Worm (Caenorhabditis elegans) whole organism, young adult: ENCODE measurements around the gene F42G4.7.
"Not testable (repeated sequence)": the region's sequence is repeated elsewhere in the genome, so short reads cannot be mapped to it uniquely, and the experiment has no call there.

Experiments
- C06A6.2 ChIP-seq: fragments of 200-800 bp; sonication (Bioruptor generic); conservative IDR thresholded peaks from 2 replicates; pipeline ENCODE4 v1.3.6; 2022; ENCODE audit warnings: missing genetic modification characterization, missing compliant biosample characterization
- C17E4.6 ChIP-seq: fragments of 200-800 bp; sonication (Bioruptor generic); IDR thresholded peaks from 2 replicates; pipeline ENCODE4 v1.3.6; 2022; ENCODE audit warnings: missing genetic modification reagents, missing genetic modification characterization, missing compliant biosample characterization
- F33H1.4 ChIP-seq: fragments of 200-800 bp; sonication (Bioruptor generic); IDR thresholded peaks from 2 replicates; pipeline ENCODE4 v1.3.6; 2022; ENCODE audit warnings: missing genetic modification reagents, missing genetic modification characterization, missing compliant biosample characterization
- F39B2.1 ChIP-seq: fragments of 200-800 bp; sonication (Bioruptor generic); IDR thresholded peaks from 2 replicates; pipeline ENCODE4 v1.3.6; 2022; ENCODE audit warnings: missing genetic modification reagents, missing genetic modification characterization, missing compliant biosample characterization
- K11D2.4 ChIP-seq: fragments of 200-800 bp; sonication (Bioruptor generic); IDR thresholded peaks from 2 replicates; pipeline ENCODE4 v1.3.6; 2022; ENCODE audit warnings: missing genetic modification reagents, missing genetic modification characterization, missing compliant biosample characterization
- Y53G8AR.9 ChIP-seq: fragments of 200-800 bp; sonication (Bioruptor generic); conservative IDR thresholded peaks from 2 replicates; pipeline ENCODE4 v1.3.6; 2022; ENCODE audit warnings: missing genetic modification reagents, missing genetic modification characterization, missing compliant biosample characterization
- Y56A3A.18 ChIP-seq: fragments of 200-800 bp; sonication (Bioruptor generic); IDR thresholded peaks from 2 replicates; pipeline ENCODE4 v1.3.6; 2022; ENCODE audit warnings: missing genetic modification reagents, missing genetic modification characterization, missing compliant biosample characterization
- Y95B8A.8 ChIP-seq: fragments of 200-800 bp; sonication (Bioruptor generic); IDR thresholded peaks from 2 replicates; pipeline ENCODE4 v1.3.6; 2022; ENCODE audit warnings: missing genetic modification reagents, missing genetic modification characterization, missing compliant biosample characterization
- aptf-2 ChIP-seq: fragments of 200-800 bp; sonication (Bioruptor generic); conservative IDR thresholded peaks from 2 replicates; pipeline ENCODE4 v1.3.6; 2022; ENCODE audit warnings: missing genetic modification reagents, missing genetic modification characterization, missing compliant biosample characterization
- atf-7 ChIP-seq: sonication (generic microtip); optimal IDR thresholded peaks from 2 replicates; lab custom pipeline; 2017; ENCODE audit warnings: mild to moderate bottlenecking, missing genetic modification characterization, missing compliant biosample characterization
- cebp-1 ChIP-seq, 2 experiments: fragments of 200-800 bp in 1 of 2; sonication (Bioruptor generic) in 1 of 2; sonication (generic microtip) in 1 of 2; IDR thresholded peaks in 1 of 2; optimal IDR thresholded peaks in 1 of 2; 2 replicates each; pipeline versions ENCODE4 v1.3.6 to Lab custom; 2017 to 2022; ENCODE audit warnings: missing compliant biosample characterization in 2 of 2, missing genetic modification characterization in 2 of 2, mild to moderate bottlenecking in 1 of 2, missing genetic modification reagents in 1 of 2, moderate library complexity in 1 of 2
- ceh-100 ChIP-seq: fragments of 200-800 bp; sonication (Bioruptor generic); IDR thresholded peaks from 2 replicates; pipeline ENCODE4 v1.3.6; 2022; ENCODE audit warnings: missing genetic modification reagents, missing genetic modification characterization, missing compliant biosample characterization
- dox-1 ChIP-seq: fragments of 200-800 bp; sonication (Bioruptor generic); IDR thresholded peaks from 2 replicates; pipeline ENCODE4 v1.3.6; 2022; ENCODE audit warnings: missing genetic modification reagents, missing genetic modification characterization, missing compliant biosample characterization
- dpl-1 ChIP-seq: fragments of 150-350 bp; optimal IDR thresholded peaks from 2 replicates; lab custom pipeline; 2014; ENCODE audit warnings: missing biosample characterization, missing genetic modification reagents, missing genetic modification characterization
- egl-18 ChIP-seq: fragments of 200-800 bp; sonication (Bioruptor generic); IDR thresholded peaks from 2 replicates; pipeline ENCODE4 v1.3.6; 2022; ENCODE audit warnings: missing genetic modification reagents, missing genetic modification characterization, missing compliant biosample characterization
- egl-44 ChIP-seq: fragments of 200-800 bp; sonication (Bioruptor generic); IDR thresholded peaks from 2 replicates; pipeline ENCODE4 v1.3.6; 2022; ENCODE audit warnings: missing genetic modification reagents, missing genetic modification characterization, missing compliant biosample characterization
- ekl-4 ChIP-seq: fragments of 200-800 bp; sonication (Bioruptor generic); IDR thresholded peaks from 2 replicates; pipeline ENCODE4 v1.3.6; 2022; ENCODE audit warnings: missing genetic modification reagents, missing genetic modification characterization, missing compliant biosample characterization
- gei-17 ChIP-seq: fragments of 200-800 bp; sonication (Bioruptor generic); optimal IDR thresholded peaks from 2 replicates; lab custom pipeline; 2018; ENCODE audit warnings: mild to moderate bottlenecking, missing genetic modification characterization, missing compliant biosample characterization
- hmg-1.2 ChIP-seq: fragments of 200-800 bp; sonication (Bioruptor generic); IDR thresholded peaks from 2 replicates; pipeline ENCODE4 v1.3.6; 2022; ENCODE audit warnings: missing genetic modification reagents, missing genetic modification characterization, missing compliant biosample characterization
- hmg-20 ChIP-seq: fragments of 200-800 bp; sonication (Bioruptor generic); IDR thresholded peaks from 2 replicates; pipeline ENCODE4 v1.3.6; 2022; ENCODE audit warnings: missing genetic modification reagents, missing genetic modification characterization, missing compliant biosample characterization
- hsf-1 ChIP-seq: fragments of 200-800 bp; sonication (Bioruptor generic); IDR thresholded peaks from 2 replicates; pipeline ENCODE4 v1.3.6; 2022; ENCODE audit warnings: missing genetic modification reagents, missing genetic modification characterization, missing compliant biosample characterization
- lag-1 ChIP-seq: fragments of 200-800 bp; sonication (Bioruptor generic); IDR thresholded peaks from 2 replicates; pipeline ENCODE4 v1.3.6; 2022; ENCODE audit warnings: missing genetic modification reagents, missing genetic modification characterization, missing compliant biosample characterization
- let-526 ChIP-seq: fragments of 200-800 bp; sonication (Bioruptor generic); IDR thresholded peaks from 2 replicates; pipeline ENCODE4 v1.3.6; 2022; ENCODE audit warnings: missing genetic modification reagents, missing genetic modification characterization, missing compliant biosample characterization
- lin-26 ChIP-seq: fragments of 200-800 bp; sonication (Bioruptor generic); IDR thresholded peaks from 2 replicates; pipeline ENCODE4 v1.3.6; 2022; ENCODE audit warnings: missing genetic modification reagents, missing genetic modification characterization, missing compliant biosample characterization
- lin-40 ChIP-seq: sonication (generic microtip); optimal IDR thresholded peaks from 2 replicates; lab custom pipeline; 2016; ENCODE audit warnings: missing genetic modification characterization, mild to moderate bottlenecking, missing compliant biosample characterization, missing genotype, missing genetic modification reagents
- lin-54 ChIP-seq: fragments of 200-800 bp; sonication (Bioruptor generic); optimal IDR thresholded peaks from 2 replicates; lab custom pipeline; 2018; ENCODE audit warnings: mild to moderate bottlenecking, missing genetic modification characterization, missing compliant biosample characterization
- madf-3 ChIP-seq: fragments of 200-800 bp; sonication (Bioruptor generic); IDR thresholded peaks from 2 replicates; pipeline ENCODE4 v1.3.6; 2022; ENCODE audit warnings: missing genetic modification reagents, missing genetic modification characterization, missing compliant biosample characterization
- madf-6 ChIP-seq: fragments of 200-800 bp; sonication (Bioruptor generic); IDR thresholded peaks from 2 replicates; pipeline ENCODE4 v1.3.6; 2022; ENCODE audit warnings: missing genetic modification reagents, missing genetic modification characterization, missing compliant biosample characterization
- mcd-1 ChIP-seq: fragments of 200-800 bp; sonication (Bioruptor generic); IDR thresholded peaks from 2 replicates; pipeline ENCODE4 v1.3.6; 2022; ENCODE audit warnings: missing genetic modification reagents, missing genetic modification characterization, missing compliant biosample characterization
- nfyb-1 ChIP-seq: fragments of 200-800 bp; sonication (Bioruptor generic); IDR thresholded peaks from 2 replicates; pipeline ENCODE4 v1.3.6; 2022; ENCODE audit warnings: missing genetic modification reagents, missing genetic modification characterization, missing compliant biosample characterization
- nhr-80 ChIP-seq: sonication (generic microtip); optimal IDR thresholded peaks from 2 replicates; lab custom pipeline; 2016; ENCODE audit warnings: missing genetic modification characterization, missing compliant biosample characterization
- pbrm-1 ChIP-seq: fragments of 200-800 bp; sonication (Bioruptor generic); IDR thresholded peaks from 2 replicates; pipeline ENCODE4 v1.3.6; 2022; ENCODE audit warnings: missing genetic modification reagents, missing genetic modification characterization, missing compliant biosample characterization
- rcor-1 ChIP-seq: fragments of 200-800 bp; sonication (Bioruptor generic); IDR thresholded peaks from 2 replicates; pipeline ENCODE4 v1.3.6; 2022; ENCODE audit warnings: missing genetic modification reagents, missing genetic modification characterization, missing compliant biosample characterization
- rec-8 ChIP-seq, 2 experiments: sonication (generic microtip); optimal IDR thresholded peaks; 2 replicates each; lab custom pipeline; 2016; ENCODE audit warnings: mild to moderate bottlenecking in 2 of 2, missing genetic modification characterization in 2 of 2, missing genetic modification reagents in 2 of 2, missing genotype in 2 of 2, missing biosample characterization in 1 of 2, missing compliant biosample characterization in 1 of 2, moderate library complexity in 1 of 2
- snpc-4 ChIP-seq, 5 experiments: fragments of 150-350 bp in 1 of 5; sonication (generic microtip) in 4 of 5; optimal IDR thresholded peaks; 2 replicates each; lab custom pipeline; 2014 to 2018; ENCODE audit warnings: missing genetic modification characterization in 5 of 5, missing biosample characterization in 3 of 5, antibody characterized with exemption in 2 of 5, mild to moderate bottlenecking in 2 of 5, missing compliant biosample characterization in 2 of 5, missing genotype in 2 of 5, moderate library complexity in 2 of 5, missing genetic modification reagents in 1 of 5
- tbp1 ChIP-seq: fragments of 200-800 bp; sonication (Bioruptor generic); optimal IDR thresholded peaks from 2 replicates; lab custom pipeline; 2018; ENCODE audit warnings: mild to moderate bottlenecking, missing genetic modification characterization, missing compliant biosample characterization
- ztf-18 ChIP-seq: sonication (generic microtip); optimal IDR thresholded peaks from 2 replicates; lab custom pipeline; 2016; ENCODE audit warnings: missing genotype, mild to moderate bottlenecking, missing genetic modification characterization, missing compliant biosample characterization
- ztf-6 ChIP-seq: fragments of 200-800 bp; sonication (Bioruptor generic); IDR thresholded peaks from 2 replicates; pipeline ENCODE4 v1.3.6; 2022; ENCODE audit warnings: missing genetic modification reagents, missing genetic modification characterization, missing compliant biosample characterization

Gene F42G4.7

ce11 chrII:13022555-13022954 lies 24.5 kb downstream of the F42G4.7 start:
- TF ChIP-seq rec-8 (tag; optimal IDR thresholded peaks at IDR 0.05; lab: Kevin White, UChicago) (no peak), ztf-18 (no peak), dpl-1 (GFP tag; lab: Kevin White, UChicago) (no peak)

- TF ChIP-seq hmg-20 (GFP tag; lab: Robert Waterston, UW) = peak; percentile 81
- peak; percentile 77 for TF ChIP-seq dox-1 (GFP tag; lab: Robert Waterston, UW)
- TF ChIP-seq egl-18 (GFP tag; lab: Robert Waterston, UW) = peak; percentile 41; the same call in 1 of the 2 replicates
- TF ChIP-seq Y56A3A.18 (GFP tag; lab: Robert Waterston, UW) = peak; percentile 96
- TF ChIP-seq hmg-1.2 (GFP tag; lab: Robert Waterston, UW) = peak; percentile 81
- peak; percentile 91 for TF ChIP-seq let-526 (GFP tag; lab: Robert Waterston, UW)
- peak; percentile 84 for TF ChIP-seq madf-3 (GFP tag; lab: Robert Waterston, UW)
- TF ChIP-seq cebp-1 (GFP tag; IDR thresholded peaks at IDR 0.05; lab: Robert Waterston, UW) = peak; percentile 65
- peak; percentile 76 for TF ChIP-seq cebp-1 (tag; optimal IDR thresholded peaks at IDR 0.05; lab: Kevin White, UChicago)
- TF ChIP-seq lin-26 (GFP tag; lab: Robert Waterston, UW) = peak; percentile 66; the same call in 1 of the 2 replicates
- TF ChIP-seq snpc-4 (GFP tag; optimal IDR thresholded peaks at IDR 0.05; lab: Kevin White, UChicago) = not testable (repeated sequence)
- TF ChIP-seq snpc-4 (tag; optimal IDR thresholded peaks at IDR 0.05; lab: Kevin White, UChicago) = peak in 2 of 4 experiments; percentile 42 to 58
- TF ChIP-seq pbrm-1 = peak; percentile 100
- 0 out of 2 replicates have a peak, but pooled peaks have one; percentile 39 for TF ChIP-seq C17E4.6 (GFP tag; lab: Robert Waterston, UW)
- TF ChIP-seq tbp1 (GFP tag; lab: Kevin White, UChicago) = peak; percentile 64
- TF ChIP-seq F39B2.1 = peak; percentile 100
- TF ChIP-seq egl-44 = 0 out of 2 replicates have a peak, but pooled peaks have one; percentile 47
- peak; percentile 39 for TF ChIP-seq nhr-80 (tag; lab: Kevin White, UChicago)
- TF ChIP-seq gei-17 (GFP tag; lab: Kevin White, UChicago) = peak; percentile 11
- TF ChIP-seq C06A6.2 (GFP tag; lab: Robert Waterston, UW) = peak; percentile 92
- TF ChIP-seq lin-40 (tag; lab: Kevin White, UChicago) = peak; percentile 86
- peak; percentile 86 for TF ChIP-seq ekl-4
- 0 out of 2 replicates have a peak, but pooled peaks have one; percentile 55 for TF ChIP-seq Y95B8A.8 (GFP tag; lab: Robert Waterston, UW)
- TF ChIP-seq hsf-1 (GFP tag; lab: Robert Waterston, UW) = 0 out of 2 replicates have a peak, but pooled peaks have one; percentile 59
- TF ChIP-seq lag-1 (GFP tag; lab: Robert Waterston, UW) = peak; percentile 65; the same call in 1 of the 2 replicates
- peak; percentile 63; the same call in 1 of the 2 replicates for TF ChIP-seq ztf-6 (GFP tag; lab: Robert Waterston, UW)
- TF ChIP-seq aptf-2 (GFP tag; lab: Robert Waterston, UW) = peak; percentile 44; the same call in 1 of the 2 replicates
- peak; percentile 97 for TF ChIP-seq Y53G8AR.9 (GFP tag; lab: Robert Waterston, UW)
- peak; percentile 60 for TF ChIP-seq madf-6 (GFP tag; lab: Robert Waterston, UW)
- peak; percentile 94 for TF ChIP-seq nfyb-1 (GFP tag; lab: Robert Waterston, UW)
- TF ChIP-seq ceh-100 (GFP tag; lab: Robert Waterston, UW) = peak; percentile 76
- peak; percentile 93 for TF ChIP-seq K11D2.4 (GFP tag; lab: Robert Waterston, UW)
- peak; percentile 41 for TF ChIP-seq lin-54 (GFP tag; lab: Kevin White, UChicago)
- TF ChIP-seq mcd-1 = peak; percentile 89
- peak; percentile 91 for TF ChIP-seq rcor-1 (GFP tag; lab: Robert Waterston, UW)
- TF ChIP-seq F33H1.4 (GFP tag; lab: Robert Waterston, UW) = peak; percentile 49
- TF ChIP-seq atf-7 = peak; percentile 25
Measured at ce11 chrII:13016381-13016780, 30.7 kb downstream of the F42G4.7 start.
